Fruit fly (Drosophila melanogaster): ENCODE data around the gene CG42688.
A peak's percentile ranks its signal among the peaks of the same experiment; 100 is the strongest.

- TF ChIP-seq CG1620 (GFP tag; optimal IDR thresholded peaks at IDR 0.05): peak; percentile 74
- peak; percentile 7 for TF ChIP-seq bab1 (GFP tag; optimal IDR thresholded peaks at IDR 0.05)
- no peak for TF ChIP-seq CG33017 (tag; optimal IDR thresholded peaks at IDR 0.05)
- TF ChIP-seq CG11617 (GFP tag; optimal IDR thresholded peaks at IDR 0.05): peak; percentile 45
Observed at dm6 chr2L:19133465-19134365, 48.9 kb downstream of the CG42688 start, which contains the start of gene brat.
